Worm (Caenorhabditis elegans) whole organism, midembryonic: Measurements from ENCODE around the gene mam-4.
A peak's percentile ranks its signal among the peaks of the same experiment; 100 is the strongest.

ENCODE experiments used
- T22C8.4 ChIP-seq: fragments of 200-800 bp; sonication (Bioruptor generic); IDR thresholded peaks from 2 replicates; pipeline ENCODE4 v1.3.6; 2022; ENCODE audit warnings: missing genetic modification characterization, missing compliant biosample characterization
- cog-1 ChIP-seq: sonication (generic microtip); optimal IDR thresholded peaks from 2 replicates; lab custom pipeline; 2016; ENCODE audit warnings: missing genetic modification characterization, missing compliant biosample characterization
- flt-1 ChIP-seq: fragments of 200-800 bp; sonication (Bioruptor generic); IDR thresholded peaks from 2 replicates; pipeline ENCODE4 v1.3.6; 2022; ENCODE audit warnings: missing genetic modification characterization, missing compliant biosample characterization
- klf-2 ChIP-seq: fragments of 200-800 bp; sonication (Bioruptor generic); conservative IDR thresholded peaks from 2 replicates; pipeline ENCODE4 v1.3.6; 2022; ENCODE audit warnings: missing genetic modification reagents, missing genetic modification characterization, missing compliant biosample characterization
- med-1 ChIP-seq: sonication (generic microtip); optimal IDR thresholded peaks from 2 replicates; lab custom pipeline; 2017; ENCODE audit warnings: missing genetic modification characterization, mild to moderate bottlenecking, missing compliant biosample characterization, antibody characterized with exemption, missing genetic modification reagents; ENCODE audit not compliant: insufficient read depth
- ref-1 ChIP-seq: fragments of 200-800 bp; sonication (Bioruptor generic); conservative IDR thresholded peaks from 2 replicates; pipeline ENCODE4 v1.3.6; 2022; ENCODE audit warnings: missing genetic modification reagents, missing genetic modification characterization, missing compliant biosample characterization
- tab-1 ChIP-seq: fragments of 200-800 bp; sonication (Bioruptor generic); IDR thresholded peaks from 2 replicates; pipeline ENCODE4 v1.3.6; 2022; ENCODE audit warnings: missing genetic modification characterization, missing compliant biosample characterization
- ztf-23 ChIP-seq: fragments of 200-800 bp; sonication (Bioruptor generic); IDR thresholded peaks from 2 replicates; pipeline ENCODE4 v1.3.6; 2022; ENCODE audit warnings: missing genetic modification reagents, missing genetic modification characterization, missing compliant biosample characterization
- ztf-29 ChIP-seq: fragments of 200-800 bp; sonication (Bioruptor generic); IDR thresholded peaks from 2 replicates; pipeline ENCODE4 v1.3.6; 2022; ENCODE audit warnings: missing genetic modification reagents, missing genetic modification characterization, missing compliant biosample characterization

- TF ChIP-seq flt-1 (GFP tag; lab: Robert Waterston, UW) (no peak), cog-1 (tag; lab: Kevin White, UChicago) (peak; percentile 55), tab-1 (GFP tag; lab: Robert Waterston, UW) (no peak), T22C8.4 (no peak), ztf-29 (GFP tag; lab: Robert Waterston, UW) (0 out of 2 replicates have a peak, but pooled peaks have one; percentile 11), klf-2 (GFP tag; lab: Robert Waterston, UW) (no peak), ref-1 (no peak), ztf-23 (no peak), med-1 (no peak)
Observed at ce11 chrV:11281414-11282209, 33.7 kb downstream of the mam-4 start.
